Fruit fly (Drosophila melanogaster) whole organism, prepupa: ENCODE measurements around the gene ThrRS.

Experiments used
- Blimp-1 ChIP-seq: fragments of 200-800 bp; sonication (Bioruptor generic); optimal IDR thresholded peaks from 3 replicates; lab custom pipeline; 2017; ENCODE audit warnings: missing biosample characterization, missing genetic modification characterization, mild to moderate bottlenecking, moderate library complexity, missing genetic modification reagents
- CG10631 ChIP-seq: fragments of 200-800 bp; sonication (Bioruptor generic); optimal IDR thresholded peaks from 2 replicates; lab custom pipeline; 2016; ENCODE audit warnings: missing biosample characterization, missing genetic modification characterization
- CG10669 ChIP-seq: fragments of 200-800 bp; sonication (Bioruptor generic); optimal IDR thresholded peaks from 3 replicates; lab custom pipeline; 2018; ENCODE audit warnings: missing biosample characterization, mild to moderate bottlenecking, missing genetic modification characterization, moderate library complexity
- CG11294 ChIP-seq: fragments of 200-800 bp; sonication (Bioruptor generic); IDR thresholded peaks from 2 replicates; pipeline ENCODE4 v1.3.6; 2022; ENCODE audit warnings: missing biosample characterization, missing genetic modification characterization
- CG15336 ChIP-seq: fragments of 200-800 bp; sonication (Bioruptor generic); IDR thresholded peaks from 2 replicates; pipeline ENCODE4 v1.3.6; 2022; ENCODE audit warnings: missing biosample characterization, missing genetic modification characterization
- CG16779 ChIP-seq: fragments of 200-800 bp; sonication (Bioruptor generic); optimal IDR thresholded peaks from 3 replicates; lab custom pipeline; 2017; ENCODE audit warnings: missing biosample characterization, mild to moderate bottlenecking, missing genetic modification characterization
- CG32006 ChIP-seq: fragments of 200-800 bp; sonication (Bioruptor generic); optimal IDR thresholded peaks from 3 replicates; lab custom pipeline; 2017; ENCODE audit warnings: missing biosample characterization, mild to moderate bottlenecking, missing genetic modification characterization
- CG34406 ChIP-seq: fragments of 200-800 bp; sonication (Bioruptor generic); optimal IDR thresholded peaks from 3 replicates; lab custom pipeline; 2016; ENCODE audit warnings: missing biosample characterization, missing genetic modification characterization
- CG3919 ChIP-seq: fragments of 200-800 bp; sonication (Bioruptor generic); optimal IDR thresholded peaks from 3 replicates; lab custom pipeline; 2016; ENCODE audit warnings: missing biosample characterization, missing genetic modification characterization
- CG4318 ChIP-seq: fragments of 200-800 bp; sonication (Bioruptor generic); optimal IDR thresholded peaks from 3 replicates; lab custom pipeline; 2017; ENCODE audit warnings: missing biosample characterization, mild to moderate bottlenecking, missing genetic modification characterization
- CG6276 ChIP-seq: fragments of 200-800 bp; sonication (Bioruptor generic); optimal IDR thresholded peaks from 2 replicates; lab custom pipeline; 2017; ENCODE audit warnings: missing biosample characterization, mild to moderate bottlenecking, missing genetic modification characterization
- CG6854 ChIP-seq: fragments of 200-800 bp; sonication (Bioruptor generic); optimal IDR thresholded peaks from 2 replicates; lab custom pipeline; 2017; ENCODE audit warnings: missing biosample characterization, mild to moderate bottlenecking, missing genetic modification characterization
- CG7368 ChIP-seq: fragments of 200-800 bp; sonication (Bioruptor generic); optimal IDR thresholded peaks from 3 replicates; lab custom pipeline; 2016; ENCODE audit warnings: missing biosample characterization, missing genetic modification characterization
- CG8319 ChIP-seq: fragments of 200-800 bp; sonication (Bioruptor generic); optimal IDR thresholded peaks from 3 replicates; lab custom pipeline; 2016; ENCODE audit warnings: missing biosample characterization, missing genetic modification characterization
- Eip78C ChIP-seq: fragments of 200-800 bp; sonication (Bioruptor generic); peaks from one replicate; lab custom pipeline; 2016; ENCODE audit warnings: missing biosample characterization, missing genetic modification characterization
- Ets21C ChIP-seq: fragments of 200-800 bp; sonication (Bioruptor generic); optimal IDR thresholded peaks from 3 replicates; lab custom pipeline; 2016; ENCODE audit warnings: missing biosample characterization, missing genetic modification characterization
- Hr38 ChIP-seq: sonication (Bioruptor generic); optimal IDR thresholded peaks from 2 replicates; lab custom pipeline; 2016; ENCODE audit warnings: missing biosample characterization, missing genetic modification characterization
- Hr4 ChIP-seq: fragments of 200-800 bp; sonication (Bioruptor generic); optimal IDR thresholded peaks from 3 replicates; lab custom pipeline; 2016; ENCODE audit warnings: missing biosample characterization, missing genetic modification characterization
- Sox102F ChIP-seq: fragments of 200-800 bp; sonication (Bioruptor generic); optimal IDR thresholded peaks from 2 replicates; lab custom pipeline; 2016; ENCODE audit warnings: missing biosample characterization, mild to moderate bottlenecking, missing genetic modification characterization
- Sox14 ChIP-seq: fragments of 200-800 bp; sonication (Bioruptor generic); optimal IDR thresholded peaks from 3 replicates; lab custom pipeline; 2016; ENCODE audit warnings: missing biosample characterization, missing genetic modification characterization
- achi ChIP-seq: fragments of 200-800 bp; sonication (Bioruptor generic); optimal IDR thresholded peaks from 3 replicates; lab custom pipeline; 2016; ENCODE audit warnings: missing biosample characterization, missing genetic modification characterization
- cyc ChIP-seq: fragments of 200-800 bp; sonication (Bioruptor generic); optimal IDR thresholded peaks from 3 replicates; lab custom pipeline; 2016; ENCODE audit warnings: missing biosample characterization, missing genetic modification characterization
- dac ChIP-seq: fragments of 200-800 bp; sonication (Bioruptor generic); optimal IDR thresholded peaks from 2 replicates; lab custom pipeline; 2017; ENCODE audit warnings: missing biosample characterization, mild to moderate bottlenecking, missing genetic modification characterization
- dsx ChIP-seq: fragments of 200-800 bp; optimal IDR thresholded peaks from 3 replicates; lab custom pipeline; 2019; ENCODE audit warnings: missing biosample characterization, mild to moderate bottlenecking, missing genetic modification characterization, moderate library complexity; ENCODE audit not compliant: poor library complexity, severe bottlenecking
- fd85E ChIP-seq: fragments of 200-800 bp; sonication (Bioruptor generic); optimal IDR thresholded peaks from 3 replicates; lab custom pipeline; 2016; ENCODE audit warnings: missing biosample characterization, missing genetic modification characterization
- lz ChIP-seq: fragments of 200-800 bp; sonication (Bioruptor generic); optimal IDR thresholded peaks from 3 replicates; lab custom pipeline; 2016; ENCODE audit warnings: missing biosample characterization, missing genetic modification characterization
- net ChIP-seq: fragments of 200-800 bp; sonication (Bioruptor generic); optimal IDR thresholded peaks from 3 replicates; lab custom pipeline; 2016; ENCODE audit warnings: missing biosample characterization, missing genetic modification characterization
- spab ChIP-seq: fragments of 200-800 bp; sonication (Bioruptor generic); optimal IDR thresholded peaks from 2 replicates; lab custom pipeline; 2017; ENCODE audit warnings: missing biosample characterization, mild to moderate bottlenecking, missing genetic modification characterization, missing genetic modification reagents
- ss ChIP-seq, 2 experiments: fragments of 200-800 bp; sonication (Bioruptor generic); optimal IDR thresholded peaks; 2 replicates in 1 of 2; 3 replicates in 1 of 2; lab custom pipeline; 2017 to 2018; ENCODE audit warnings: mild to moderate bottlenecking in 2 of 2, missing biosample characterization in 2 of 2, missing genetic modification characterization in 2 of 2, moderate library complexity in 1 of 2
- svp ChIP-seq: fragments of 200-800 bp; sonication (Bioruptor generic); peaks from one replicate; lab custom pipeline; 2016; ENCODE audit warnings: missing biosample characterization, missing genetic modification characterization
- topi ChIP-seq: fragments of 200-800 bp; sonication (Bioruptor generic); optimal IDR thresholded peaks from 3 replicates; lab custom pipeline; 2016; ENCODE audit warnings: missing biosample characterization, missing genetic modification characterization
- vri ChIP-seq: fragments of 200-800 bp; sonication (Bioruptor generic); optimal IDR thresholded peaks from 3 replicates; lab custom pipeline; 2016; ENCODE audit warnings: missing biosample characterization, mild to moderate bottlenecking, missing genetic modification characterization

The ThrRS gene

dm6 chr2L:12075850-12076249 is 27.7 kb upstream of the ThrRS start, which contains the start of gene CG14947 (continued):
- TF ChIP-seq dac (no peak), CG8319 (GFP tag; lab: Kevin White, UChicago) (no peak), CG16779 (tag; lab: Kevin White, UChicago) (no peak), Hr38 (GFP tag; lab: Kevin White, UChicago) (no peak), Sox14 (GFP tag; lab: Kevin White, UChicago) (no peak), Hr4 (GFP tag; lab: Kevin White, UChicago) (peak; percentile 47), Eip78C (GFP tag; lab: Kevin White, UChicago) (peak; percentile 75), CG34406 (peak; percentile 4), Blimp-1 (GFP tag; lab: Kevin White, UChicago) (no peak), Ets21C (no peak), topi (GFP tag; lab: Kevin White, UChicago) (peak; percentile 0), CG4318 (no peak), cyc (GFP tag; lab: Kevin White, UChicago) (no peak), fd85E (GFP tag; lab: Kevin White, UChicago) (no peak), CG15336 (GFP tag; lab: Robert Waterston, UW) (peak; percentile 51), vri (GFP tag; lab: Kevin White, UChicago) (no peak), CG7368 (no peak), CG32006 (GFP tag; lab: Kevin White, UChicago) (peak; percentile 37), achi (GFP tag; lab: Kevin White, UChicago) (peak; percentile 15), ss (GFP tag; optimal IDR thresholded peaks at IDR 0.05; lab: Kevin White, UChicago) (peak; percentile 21 to 39), spab (GFP tag; lab: Kevin White, UChicago) (no peak), CG10669 (no peak), lz (peak; percentile 5), Sox102F (GFP tag; lab: Kevin White, UChicago) (peak; percentile 20), CG10631 (no peak)
- TF ChIP-seq, all 60 proteins: peak for 26

- peak; percentile 1 to 30 for TF ChIP-seq ss (GFP tag; optimal IDR thresholded peaks at IDR 0.05; lab: Kevin White, UChicago)
- no peak for TF ChIP-seq dsx (GFP tag; lab: Kevin White, UChicago)
- TF ChIP-seq, all 60 proteins: peak for 1
Measured at dm6 chr2L:12078123-12078658, 25.4 kb upstream of the ThrRS start.

dm6 chr2L:12078695-12079094 is 24.9 kb upstream of the ThrRS start:
- TF ChIP-seq CG6276 (GFP tag; lab: Kevin White, UChicago): no peak
- no peak for TF ChIP-seq CG34406
- peak; percentile 61 for TF ChIP-seq svp (GFP tag; lab: Kevin White, UChicago)
- TF ChIP-seq net: no peak
- no peak for TF ChIP-seq CG3919
- TF ChIP-seq CG10669: no peak
- TF ChIP-seq CG6854 (GFP tag; lab: Kevin White, UChicago): no peak
- no peak for TF ChIP-seq CG32006 (GFP tag; lab: Kevin White, UChicago)

dm6 chr2L:12079827-12080381 is 23.6 kb upstream of the ThrRS start:
- TF ChIP-seq CG11294 (GFP tag; lab: Robert Waterston, UW) (no peak), topi (GFP tag; lab: Kevin White, UChicago) (no peak), Hr38 (GFP tag; lab: Kevin White, UChicago) (no peak)

dm6 chr2L:12081118-12081665 is 22.4 kb upstream of the ThrRS start:
- no peak for TF ChIP-seq CG8319 (GFP tag; lab: Kevin White, UChicago)
